Fruit fly (Drosophila melanogaster): ENCODE data around the gene CG31131.

dm6 chr3R:27987329-27987728 is 24.3 kb upstream of the CG31131 start:
- TF ChIP-seq dmrt93B (GFP tag; optimal IDR thresholded peaks at IDR 0.05) (no peak), CG9705 (GFP tag; optimal IDR thresholded peaks at IDR 0.05) (no peak), psq (GFP tag; optimal IDR thresholded peaks at IDR 0.05) (no peak), Myc (optimal IDR thresholded peaks at IDR 0.05) (no peak), Sp1 (GFP tag; optimal IDR thresholded peaks at IDR 0.05) (peak; percentile 41), Hnf4 (GFP tag; optimal IDR thresholded peaks at IDR 0.05) (no peak), usp (GFP tag; optimal IDR thresholded peaks at IDR 0.05) (no peak), Dfd (GFP tag; optimal IDR thresholded peaks at IDR 0.05) (no peak), br (GFP tag; optimal IDR thresholded peaks at IDR 0.05) (no peak)

Data from whole organism, wandering third instar larva.